Fruit fly (Drosophila melanogaster) whole organism, embryonic: Measurements from ENCODE around the gene CG32299.
A peak's percentile ranks its signal among the peaks of the same experiment; 100 is the strongest.

Experiments
- Ada2b ChIP-seq: fragments of 200-800 bp; sonication (Bioruptor generic); IDR thresholded peaks from 2 replicates; pipeline ENCODE4 v1.3.6; 2022; ENCODE audit warnings: missing biosample characterization, missing genetic modification characterization
- BEAF-32 ChIP-seq: fragments of 200-800 bp; sonication (Bioruptor generic); optimal IDR thresholded peaks from 3 replicates; lab custom pipeline; 2017; ENCODE audit warnings: missing biosample characterization, missing genetic modification characterization, mild to moderate bottlenecking, moderate library complexity, missing genetic modification reagents
- Blimp-1 ChIP-seq: fragments of 200-800 bp; sonication (Bioruptor generic); optimal IDR thresholded peaks from 3 replicates; lab custom pipeline; 2018; ENCODE audit warnings: missing biosample characterization, missing genetic modification characterization, mild to moderate bottlenecking, moderate library complexity, missing genetic modification reagents
- CG10565 ChIP-seq: fragments of 200-800 bp; sonication (Bioruptor generic); optimal IDR thresholded peaks from 3 replicates; lab custom pipeline; 2016; ENCODE audit warnings: missing biosample characterization, mild to moderate bottlenecking, missing genetic modification characterization
- CG10654 ChIP-seq: fragments of 200-800 bp; sonication (Bioruptor generic); optimal IDR thresholded peaks from 2 replicates; lab custom pipeline; 2016; ENCODE audit warnings: missing biosample characterization, missing genetic modification characterization
- CG11504 ChIP-seq: fragments of 200-800 bp; sonication (Bioruptor generic); optimal IDR thresholded peaks from 3 replicates; lab custom pipeline; 2019; ENCODE audit warnings: missing biosample characterization, mild to moderate bottlenecking, missing genetic modification characterization, moderate library complexity
- CG12391 ChIP-seq: fragments of 200-800 bp; sonication (Bioruptor generic); optimal IDR thresholded peaks from 3 replicates; lab custom pipeline; 2018; ENCODE audit warnings: missing biosample characterization, mild to moderate bottlenecking, missing genetic modification characterization, moderate library complexity
- CG12659 ChIP-seq: fragments of 200-800 bp; sonication (Bioruptor generic); optimal IDR thresholded peaks from 3 replicates; lab custom pipeline; 2017; ENCODE audit warnings: mild to moderate bottlenecking, missing biosample characterization, missing genetic modification reagents, missing genetic modification characterization
- CG12769 ChIP-seq: fragments of 200-800 bp; sonication (Bioruptor generic); optimal IDR thresholded peaks from 2 replicates; lab custom pipeline; 2019; ENCODE audit warnings: missing biosample characterization, mild to moderate bottlenecking, missing genetic modification characterization, moderate library complexity
- CG12942 ChIP-seq: fragments of 200-800 bp; sonication (Bioruptor generic); optimal IDR thresholded peaks from 3 replicates; lab custom pipeline; 2016; ENCODE audit warnings: missing biosample characterization, missing genetic modification characterization
- CG14710 ChIP-seq: fragments of 200-800 bp; sonication (Bioruptor generic); optimal IDR thresholded peaks from 3 replicates; lab custom pipeline; 2019; ENCODE audit warnings: missing biosample characterization, mild to moderate bottlenecking, missing genetic modification characterization, moderate library complexity
- CG15696 ChIP-seq: fragments of 200-800 bp; sonication (Bioruptor generic); optimal IDR thresholded peaks from 2 replicates; lab custom pipeline; 2019; ENCODE audit warnings: missing biosample characterization, mild to moderate bottlenecking, missing genetic modification characterization, moderate library complexity
- CG2116 ChIP-seq: fragments of 200-800 bp; sonication (Bioruptor generic); optimal IDR thresholded peaks from 3 replicates; lab custom pipeline; 2018; ENCODE audit warnings: missing biosample characterization, mild to moderate bottlenecking, missing genetic modification characterization
- CG2120 ChIP-seq: fragments of 200-800 bp; sonication (Bioruptor generic); optimal IDR thresholded peaks from 3 replicates; lab custom pipeline; 2016; ENCODE audit warnings: missing biosample characterization, missing genetic modification characterization
- CG2129 ChIP-seq: fragments of 200-800 bp; sonication (Bioruptor generic); IDR thresholded peaks from 2 replicates; pipeline ENCODE4 v1.3.6; 2022; ENCODE audit warnings: missing biosample characterization, missing genetic modification characterization; ENCODE audit not compliant: partially characterized antibody
- CG2199 ChIP-seq: fragments of 200-800 bp; sonication (Bioruptor generic); IDR thresholded peaks from 3 replicates; pipeline ENCODE4 v1.3.6; 2022; ENCODE audit warnings: missing biosample characterization, missing genetic modification characterization
- CG32532 ChIP-seq: fragments of 200-800 bp; sonication (Bioruptor generic); IDR thresholded peaks from 2 replicates; pipeline ENCODE4 v1.3.6; 2022; ENCODE audit warnings: missing biosample characterization, missing genetic modification characterization
- CG34224 ChIP-seq: fragments of 200-800 bp; sonication (Bioruptor generic); IDR thresholded peaks from 3 replicates; pipeline ENCODE4 v1.3.6; 2022; ENCODE audit warnings: missing biosample characterization, missing genetic modification characterization; ENCODE audit not compliant: partially characterized antibody
- CG34422 ChIP-seq: fragments of 200-800 bp; sonication (Bioruptor generic); IDR thresholded peaks from 3 replicates; pipeline ENCODE4 v1.3.6; 2022; ENCODE audit warnings: missing biosample characterization, missing genetic modification characterization
- CG42726 ChIP-seq: fragments of 200-800 bp; sonication (Bioruptor generic); IDR thresholded peaks from 2 replicates; pipeline ENCODE4 v1.3.6; 2022; ENCODE audit warnings: missing biosample characterization, missing genetic modification characterization; ENCODE audit not compliant: partially characterized antibody
- CG4360 ChIP-seq: fragments of 200-800 bp; sonication (Bioruptor generic); IDR thresholded peaks from 2 replicates; pipeline ENCODE4 v1.3.6; 2022; ENCODE audit warnings: missing biosample characterization, missing genetic modification characterization
- CG6689 ChIP-seq: fragments of 200-800 bp; sonication (Bioruptor generic); IDR thresholded peaks from 2 replicates; pipeline ENCODE4 v1.3.6; 2022; ENCODE audit warnings: missing biosample characterization, missing genetic modification characterization
- Dip2 ChIP-seq: fragments of 200-800 bp; sonication (Bioruptor generic); IDR thresholded peaks from 2 replicates; pipeline ENCODE4 v1.3.6; 2022; ENCODE audit warnings: missing biosample characterization, missing genetic modification characterization
- Dll ChIP-seq: fragments of 200-800 bp; sonication (Bioruptor generic); IDR thresholded peaks from 4 replicates; pipeline ENCODE4 v1.3.6; 2022; ENCODE audit warnings: missing biosample characterization, missing genetic modification characterization; ENCODE audit not compliant: partially characterized antibody
- Doc2 ChIP-seq: fragments of 200-800 bp; sonication (Bioruptor generic); IDR thresholded peaks from 2 replicates; pipeline ENCODE4 v1.3.6; 2022; ENCODE audit warnings: missing biosample characterization, missing genetic modification characterization
- Hey ChIP-seq: fragments of 200-800 bp; sonication (Bioruptor generic); optimal IDR thresholded peaks from 3 replicates; lab custom pipeline; 2018; ENCODE audit warnings: missing biosample characterization, mild to moderate bottlenecking, missing genetic modification characterization
- Myb ChIP-seq: fragments of 200-800 bp; sonication (Bioruptor generic); optimal IDR thresholded peaks from 2 replicates; lab custom pipeline; 2016; ENCODE audit warnings: missing biosample characterization, missing genetic modification characterization
- NfI ChIP-seq: fragments of 200-800 bp; sonication (Bioruptor generic); optimal IDR thresholded peaks from 3 replicates; lab custom pipeline; 2018; ENCODE audit warnings: missing biosample characterization, mild to moderate bottlenecking, missing genetic modification characterization, moderate library complexity
- Rfx ChIP-seq: fragments of 200-800 bp; sonication (Bioruptor generic); IDR thresholded peaks from 2 replicates; pipeline ENCODE4 v1.3.6; 2022; ENCODE audit warnings: missing biosample characterization, missing genetic modification characterization
- Sin3A ChIP-seq: fragments of >200 bp; optimal IDR thresholded peaks from 2 replicates; lab custom pipeline; 2018
- Sox102F ChIP-seq: fragments of 200-800 bp; sonication (Bioruptor generic); optimal IDR thresholded peaks from 2 replicates; lab custom pipeline; 2018; ENCODE audit warnings: missing biosample characterization, mild to moderate bottlenecking, missing genetic modification characterization, moderate library complexity
- Spps ChIP-seq: fragments of 200-800 bp; sonication (Bioruptor generic); optimal IDR thresholded peaks from 2 replicates; lab custom pipeline; 2018; ENCODE audit warnings: missing biosample characterization, mild to moderate bottlenecking, missing genetic modification characterization
- Ssrp ChIP-seq: fragments of 200-800 bp; sonication (Bioruptor generic); optimal IDR thresholded peaks from 2 replicates; lab custom pipeline; 2018; ENCODE audit warnings: missing biosample characterization, mild to moderate bottlenecking, missing genetic modification characterization, moderate library complexity
- Xbp1 ChIP-seq: fragments of 200-800 bp; sonication (Bioruptor generic); optimal IDR thresholded peaks from 3 replicates; lab custom pipeline; 2016; ENCODE audit warnings: missing biosample characterization, mild to moderate bottlenecking, missing genetic modification characterization
- ash1 ChIP-seq: fragments of 200-800 bp; sonication (Bioruptor generic); optimal IDR thresholded peaks from 2 replicates; lab custom pipeline; 2018; ENCODE audit warnings: missing biosample characterization, mild to moderate bottlenecking, missing genetic modification characterization
- cato ChIP-seq: fragments of 200-800 bp; sonication (Bioruptor generic); optimal IDR thresholded peaks from 2 replicates; lab custom pipeline; 2016; ENCODE audit warnings: missing biosample characterization, missing genetic modification characterization, borderline replicate concordance
- cwo ChIP-seq: fragments of 200-800 bp; sonication (Bioruptor generic); optimal IDR thresholded peaks from 3 replicates; lab custom pipeline; 2017; ENCODE audit warnings: missing biosample characterization, missing genetic modification characterization, mild to moderate bottlenecking, moderate library complexity, missing genetic modification reagents
- dimm ChIP-seq: fragments of 200-800 bp; sonication (Bioruptor generic); IDR thresholded peaks from 2 replicates; pipeline ENCODE4 v1.3.6; 2022; ENCODE audit warnings: missing biosample characterization, missing genetic modification characterization
- gro ChIP-seq: fragments of 200-800 bp; sonication (Bioruptor generic); optimal IDR thresholded peaks from 2 replicates; lab custom pipeline; 2016; ENCODE audit warnings: missing biosample characterization, missing genetic modification characterization
- jigr1 ChIP-seq: fragments of 200-800 bp; sonication (Bioruptor generic); IDR thresholded peaks from 3 replicates; pipeline ENCODE4 v1.3.6; 2022; ENCODE audit warnings: missing biosample characterization, missing genetic modification characterization
- knrl ChIP-seq: fragments of 200-800 bp; sonication (Bioruptor generic); IDR thresholded peaks from 3 replicates; pipeline ENCODE4 v1.3.6; 2022; ENCODE audit warnings: missing biosample characterization, missing genetic modification characterization; ENCODE audit not compliant: partially characterized antibody
- pita ChIP-seq: fragments of 200-800 bp; sonication (Bioruptor generic); optimal IDR thresholded peaks from 2 replicates; lab custom pipeline; 2017; ENCODE audit warnings: missing biosample characterization, mild to moderate bottlenecking, missing genetic modification characterization
- pzg ChIP-seq: fragments of 200-800 bp; sonication (Bioruptor generic); optimal IDR thresholded peaks from 3 replicates; lab custom pipeline; 2018; ENCODE audit warnings: missing biosample characterization, mild to moderate bottlenecking, missing genetic modification characterization, moderate library complexity
- stwl ChIP-seq: fragments of 200-800 bp; sonication (Bioruptor generic); optimal IDR thresholded peaks from 3 replicates; lab custom pipeline; 2018; ENCODE audit warnings: missing biosample characterization, mild to moderate bottlenecking, missing genetic modification characterization, moderate library complexity
- sug ChIP-seq: fragments of 200-800 bp; optimal IDR thresholded peaks from 2 replicates; lab custom pipeline; 2019; ENCODE audit warnings: missing biosample characterization, mild to moderate bottlenecking, missing genetic modification characterization, moderate library complexity
- tup ChIP-seq: fragments of 200-800 bp; sonication (Bioruptor generic); optimal IDR thresholded peaks from 2 replicates; lab custom pipeline; 2016; ENCODE audit warnings: missing biosample characterization, mild to moderate bottlenecking, missing genetic modification characterization, moderate library complexity
- twi ChIP-seq: fragments of 200-800 bp; optimal IDR thresholded peaks from 2 replicates; lab custom pipeline; 2019; ENCODE audit warnings: missing biosample characterization, mild to moderate bottlenecking, missing genetic modification characterization, moderate library complexity
- z ChIP-seq: fragments of 200-800 bp; sonication (Bioruptor generic); IDR thresholded peaks from 3 replicates; pipeline ENCODE4 v1.3.6; 2022; ENCODE audit warnings: missing biosample characterization, missing genetic modification characterization
- zen ChIP-seq: fragments of 200-800 bp; sonication (Bioruptor generic); optimal IDR thresholded peaks from 3 replicates; lab custom pipeline; 2018; ENCODE audit warnings: missing biosample characterization, mild to moderate bottlenecking, missing genetic modification characterization, moderate library complexity
- zf30C ChIP-seq: fragments of 200-800 bp; sonication (Bioruptor generic); optimal IDR thresholded peaks from 3 replicates; lab custom pipeline; 2018; ENCODE audit warnings: missing biosample characterization, mild to moderate bottlenecking, missing genetic modification characterization

Gene CG32299

dm6 chr3L:2409289-2409688 lies 18.5 kb upstream of the CG32299 start:
- TF ChIP-seq ash1, result no peak
- no peak for TF ChIP-seq CG12391 (tag; lab: Kevin White, UChicago)
- TF ChIP-seq NfI (GFP tag; lab: Kevin White, UChicago), result no peak
- TF ChIP-seq pzg (GFP tag; lab: Kevin White, UChicago), result peak; percentile 4
- TF ChIP-seq Doc2 (GFP tag; lab: Robert Waterston, UW), result no peak
- peak; percentile 62 for TF ChIP-seq pita (GFP tag; lab: Kevin White, UChicago)
- TF ChIP-seq CG2116 (GFP tag; lab: Kevin White, UChicago), result no peak
- no peak for TF ChIP-seq Ada2b
- peak; percentile 49; the same call in 1 of the 3 replicates for TF ChIP-seq knrl (GFP tag; lab: Robert Waterston, UW)
- peak; percentile 96 for TF ChIP-seq Dip2
- no peak for TF ChIP-seq Blimp-1
- TF ChIP-seq CG15696 (tag; lab: Kevin White, UChicago), result peak; percentile 8
- peak; percentile 25 for TF ChIP-seq gro
- TF ChIP-seq Sox102F (GFP tag; lab: Kevin White, UChicago), result no peak
- no peak for TF ChIP-seq CG4360
- TF ChIP-seq jigr1 (GFP tag; lab: Robert Waterston, UW), result no peak
- peak; percentile 20 for TF ChIP-seq Xbp1 (GFP tag; lab: Kevin White, UChicago)
- no peak for TF ChIP-seq Dll (GFP tag; lab: Robert Waterston, UW)
- TF ChIP-seq CG10654 (GFP tag; lab: Kevin White, UChicago), result no peak
- peak; percentile 35 for TF ChIP-seq sug (tag; lab: Kevin White, UChicago)
- no peak for TF ChIP-seq twi (tag; lab: Kevin White, UChicago)
- TF ChIP-seq CG12942 (GFP tag; lab: Kevin White, UChicago), result no peak
- TF ChIP-seq CG14710, result peak; percentile 23
- no peak for TF ChIP-seq zf30C
- TF ChIP-seq CG10565 (GFP tag; lab: Kevin White, UChicago), result no peak
- TF ChIP-seq CG34224 (GFP tag; lab: Robert Waterston, UW), result no peak
- no peak for TF ChIP-seq CG2129 (GFP tag; lab: Robert Waterston, UW)
- no peak for TF ChIP-seq BEAF-32
- no peak for TF ChIP-seq Hey
- TF ChIP-seq cwo, result no peak
- no peak for TF ChIP-seq tup
- peak; percentile 34 for TF ChIP-seq CG11504 (tag; lab: Kevin White, UChicago)
- TF ChIP-seq CG32532 (GFP tag; lab: Robert Waterston, UW), result peak; percentile 22; the same call in 1 of the 2 replicates
- TF ChIP-seq CG2120 (GFP tag; lab: Kevin White, UChicago), result no peak
- TF ChIP-seq Spps (tag; lab: Kevin White, UChicago), result no peak
- no peak for TF ChIP-seq Ssrp
- peak; percentile 84 for TF ChIP-seq stwl
- no peak for TF ChIP-seq Sin3A
- TF ChIP-seq dimm (GFP tag; lab: Robert Waterston, UW), result no peak
- TF ChIP-seq z (GFP tag; lab: Robert Waterston, UW), result no peak
- no peak for TF ChIP-seq CG34422 (GFP tag; lab: Robert Waterston, UW)
- no peak for TF ChIP-seq CG6689 (GFP tag; lab: Robert Waterston, UW)
- peak; percentile 96 for TF ChIP-seq CG2199 (GFP tag; lab: Robert Waterston, UW)
- peak; percentile 94 for TF ChIP-seq Myb
- TF ChIP-seq CG12659, result peak; percentile 0
- 0 out of 2 replicates have a peak, but pooled peaks have one; percentile 27 for TF ChIP-seq CG42726
- TF ChIP-seq zen (tag; lab: Kevin White, UChicago), result peak; percentile 70
- 0 out of 2 replicates have a peak, but pooled peaks have one; percentile 18 for TF ChIP-seq Rfx
- no peak for TF ChIP-seq CG12769 (tag; lab: Kevin White, UChicago)
- no peak for TF ChIP-seq cato (GFP tag; lab: Kevin White, UChicago)
